Worm (Caenorhabditis elegans) whole organism, L1 larva: ENCODE data around the gene sqv-1.
A peak's percentile ranks its signal among the peaks of the same experiment; 100 is the strongest.
"Not testable (repeated sequence)": the region's sequence is repeated elsewhere in the genome, so short reads cannot be mapped to it uniquely, and the experiment has no call there.

Experiments
- C34B4.2 ChIP-seq: sonication (generic microtip); optimal IDR thresholded peaks from 2 replicates; lab custom pipeline; 2017; ENCODE audit warnings: mild to moderate bottlenecking, missing genetic modification characterization, missing compliant biosample characterization
- F16B12.6 ChIP-seq: fragments of 150-350 bp; optimal IDR thresholded peaks from 2 replicates; lab custom pipeline; 2014; ENCODE audit warnings: missing biosample characterization, missing genetic modification characterization
- aha-1 ChIP-seq: fragments of 150-350 bp; optimal IDR thresholded peaks from 2 replicates; lab custom pipeline; 2014; ENCODE audit warnings: missing biosample characterization, missing genetic modification characterization
- alr-1 ChIP-seq: fragments of 200-800 bp; sonication (Bioruptor generic); optimal IDR thresholded peaks from 2 replicates; lab custom pipeline; 2018; ENCODE audit warnings: borderline replicate concordance, mild to moderate bottlenecking, missing genetic modification characterization, missing compliant biosample characterization
- aly-2 ChIP-seq: fragments of 150-350 bp; optimal IDR thresholded peaks from 2 replicates; lab custom pipeline; 2014; ENCODE audit warnings: missing biosample characterization, missing genetic modification characterization
- blmp-1 ChIP-seq: fragments of 150-350 bp; optimal IDR thresholded peaks from 2 replicates; lab custom pipeline; 2014; ENCODE audit warnings: missing biosample characterization, missing genetic modification characterization
- ceh-63 ChIP-seq: fragments of 200-800 bp; sonication (Bioruptor generic); optimal IDR thresholded peaks from 2 replicates; lab custom pipeline; 2018; ENCODE audit warnings: mild to moderate bottlenecking, missing genetic modification characterization, missing compliant biosample characterization
- ceh-82 ChIP-seq, 3 experiments: fragments of 150-350 bp in 1 of 3; sonication (generic microtip) in 2 of 3; optimal IDR thresholded peaks; 2 replicates each; lab custom pipeline; 2014 to 2017; ENCODE audit warnings: missing biosample characterization in 3 of 3, missing genetic modification characterization in 3 of 3
- ceh-88 ChIP-seq: fragments of 200-800 bp; sonication (Bioruptor generic); IDR thresholded peaks from 2 replicates; pipeline ENCODE4 v1.3.6; 2022; ENCODE audit warnings: missing genetic modification characterization, missing compliant biosample characterization
- ceh-90 ChIP-seq: sonication (generic microtip); optimal IDR thresholded peaks from 2 replicates; lab custom pipeline; 2016; ENCODE audit warnings: missing genetic modification characterization, missing compliant biosample characterization
- ces-1 ChIP-seq: fragments of 150-350 bp; optimal IDR thresholded peaks from 2 replicates; lab custom pipeline; 2014; ENCODE audit warnings: missing biosample characterization, missing genetic modification reagents, missing genetic modification characterization
- dsc-1 ChIP-seq: sonication (generic microtip); optimal IDR thresholded peaks from 2 replicates; lab custom pipeline; 2016; ENCODE audit warnings: mild to moderate bottlenecking, missing genetic modification characterization, missing compliant biosample characterization
- efl-1 ChIP-seq, 4 experiments: fragments of 150-350 bp; optimal IDR thresholded peaks in 3 of 4; peaks in 1 of 4; 1 replicate in 1 of 4; 2 replicates in 3 of 4; lab custom pipeline; 2014; ENCODE audit warnings: missing biosample characterization in 2 of 4, missing genetic modification characterization in 2 of 4, missing genetic modification reagents in 2 of 4
- efl-3 ChIP-seq: fragments of 200-800 bp; sonication (Bioruptor generic); optimal IDR thresholded peaks from 2 replicates; lab custom pipeline; 2018; ENCODE audit warnings: mild to moderate bottlenecking, missing genetic modification characterization, missing compliant biosample characterization
- elt-2 ChIP-seq: sonication (generic microtip); optimal IDR thresholded peaks from 2 replicates; lab custom pipeline; 2016; ENCODE audit warnings: missing genetic modification characterization, mild to moderate bottlenecking, inconsistent platforms, missing compliant biosample characterization, missing genetic modification reagents
- elt-3 ChIP-seq, 6 experiments: fragments of 150-350 bp in 1 of 6; sonication (generic microtip); optimal IDR thresholded peaks; 2 replicates each; lab custom pipeline; 2017 to 2018; ENCODE audit warnings: missing biosample characterization in 6 of 6, missing genetic modification characterization in 6 of 6, inconsistent platforms in 1 of 6
- fkh-4 ChIP-seq: sonication (generic microtip); optimal IDR thresholded peaks from 2 replicates; lab custom pipeline; 2016; ENCODE audit warnings: missing compliant biosample characterization, missing genetic modification characterization, borderline replicate concordance
- grh-1 ChIP-seq: fragments of 200-800 bp; sonication (Bioruptor generic); IDR thresholded peaks from 2 replicates; pipeline ENCODE4 v1.3.6; 2022; ENCODE audit warnings: missing genetic modification reagents, missing genetic modification characterization, missing compliant biosample characterization
- hlh-17 ChIP-seq: fragments of 200-800 bp; sonication (Bioruptor generic); optimal IDR thresholded peaks from 2 replicates; lab custom pipeline; 2018; ENCODE audit warnings: missing genetic modification characterization, mild to moderate bottlenecking, missing compliant biosample characterization, moderate library complexity, borderline replicate concordance
- lin-13 ChIP-seq: fragments of 150-350 bp; optimal IDR thresholded peaks from 2 replicates; lab custom pipeline; 2014; ENCODE audit warnings: missing biosample characterization, missing genetic modification reagents, missing genetic modification characterization
- lin-14 ChIP-seq: fragments of 200-800 bp; sonication (Bioruptor generic); optimal IDR thresholded peaks from 2 replicates; lab custom pipeline; 2018; ENCODE audit warnings: mild to moderate bottlenecking, missing genetic modification characterization, moderate library complexity, missing compliant biosample characterization
- lin-35 ChIP-seq, 2 experiments: fragments of 150-350 bp; optimal IDR thresholded peaks; 2 replicates each; lab custom pipeline; 2014; ENCODE audit warnings: missing biosample characterization in 2 of 2, missing genetic modification characterization in 2 of 2, missing genetic modification reagents in 2 of 2
- lsy-2 ChIP-seq, 2 experiments: fragments of 150-350 bp; optimal IDR thresholded peaks; 2 replicates each; lab custom pipeline; 2014; ENCODE audit warnings: missing biosample characterization in 2 of 2, missing genetic modification characterization in 2 of 2
- mdl-1 ChIP-seq, 2 experiments: fragments of 150-350 bp; optimal IDR thresholded peaks; 2 replicates each; lab custom pipeline; 2014 to 2017; ENCODE audit warnings: missing biosample characterization in 2 of 2, missing genetic modification characterization in 2 of 2, inconsistent platforms in 1 of 2
- mef-2 ChIP-seq: fragments of 150-350 bp; optimal IDR thresholded peaks from 2 replicates; lab custom pipeline; 2014; ENCODE audit warnings: missing biosample characterization, missing genetic modification characterization
- mep-1 ChIP-seq: fragments of 150-350 bp; optimal IDR thresholded peaks from 2 replicates; lab custom pipeline; 2014; ENCODE audit warnings: missing biosample characterization, missing genetic modification characterization
- nhr-12 ChIP-seq: sonication (generic microtip); optimal IDR thresholded peaks from 2 replicates; lab custom pipeline; 2017; ENCODE audit warnings: missing biosample characterization, missing genetic modification characterization
- nhr-20 ChIP-seq: sonication (generic microtip); optimal IDR thresholded peaks from 2 replicates; lab custom pipeline; 2016; ENCODE audit warnings: mild to moderate bottlenecking, missing genetic modification characterization, missing compliant biosample characterization
- nhr-76 ChIP-seq: sonication (generic microtip); optimal IDR thresholded peaks from 2 replicates; lab custom pipeline; 2017; ENCODE audit warnings: missing biosample characterization, missing genetic modification characterization
- pag-3 ChIP-seq: sonication (generic microtip); optimal IDR thresholded peaks from 2 replicates; lab custom pipeline; 2017; ENCODE audit warnings: missing genetic modification characterization, mild to moderate bottlenecking, missing compliant biosample characterization, antibody characterized with exemption, borderline replicate concordance; ENCODE audit not compliant: insufficient read depth
- pqm-1 ChIP-seq: sonication (generic microtip); optimal IDR thresholded peaks from 3 replicates; lab custom pipeline; 2017; ENCODE audit warnings: missing biosample characterization, missing genetic modification characterization
- rnt-1 ChIP-seq: sonication (generic microtip); optimal IDR thresholded peaks from 2 replicates; lab custom pipeline; 2016; ENCODE audit warnings: mild to moderate bottlenecking, missing genetic modification characterization, moderate library complexity, missing compliant biosample characterization
- skn-1 ChIP-seq: fragments of 150-350 bp; optimal IDR thresholded peaks from 2 replicates; lab custom pipeline; 2014; ENCODE audit warnings: missing biosample characterization, missing genetic modification characterization
- unc-130 ChIP-seq: fragments of 150-350 bp; optimal IDR thresholded peaks from 2 replicates; lab custom pipeline; 2017; ENCODE audit warnings: missing biosample characterization, missing genetic modification characterization, inconsistent platforms
- unc-62 ChIP-seq: fragments of 150-350 bp; optimal IDR thresholded peaks from 2 replicates; lab custom pipeline; 2014; ENCODE audit warnings: missing biosample characterization, missing genetic modification reagents, missing genetic modification characterization
- vab-15 ChIP-seq: sonication (generic microtip); optimal IDR thresholded peaks from 2 replicates; lab custom pipeline; 2017; ENCODE audit warnings: missing genotype, mild to moderate bottlenecking, missing genetic modification characterization, missing compliant biosample characterization
- xbp-1 ChIP-seq: sonication (generic microtip); optimal IDR thresholded peaks from 2 replicates; lab custom pipeline; 2016; ENCODE audit warnings: missing genetic modification characterization, missing compliant biosample characterization
- zag-1 ChIP-seq: fragments of 150-350 bp; optimal IDR thresholded peaks from 2 replicates; lab custom pipeline; 2014; ENCODE audit warnings: missing biosample characterization, missing genetic modification characterization
- zip-4 ChIP-seq: fragments of 200-800 bp; sonication (Bioruptor generic); optimal IDR thresholded peaks from 2 replicates; lab custom pipeline; 2018; ENCODE audit warnings: mild to moderate bottlenecking, missing genetic modification characterization, moderate library complexity, missing compliant biosample characterization
- ztf-11 ChIP-seq, 2 experiments: sonication (generic microtip); optimal IDR thresholded peaks; 2 replicates each; lab custom pipeline; 2016 to 2017; ENCODE audit warnings: missing genetic modification characterization in 2 of 2, missing biosample characterization in 1 of 2, missing compliant biosample characterization in 1 of 2

Gene sqv-1

DNA sequence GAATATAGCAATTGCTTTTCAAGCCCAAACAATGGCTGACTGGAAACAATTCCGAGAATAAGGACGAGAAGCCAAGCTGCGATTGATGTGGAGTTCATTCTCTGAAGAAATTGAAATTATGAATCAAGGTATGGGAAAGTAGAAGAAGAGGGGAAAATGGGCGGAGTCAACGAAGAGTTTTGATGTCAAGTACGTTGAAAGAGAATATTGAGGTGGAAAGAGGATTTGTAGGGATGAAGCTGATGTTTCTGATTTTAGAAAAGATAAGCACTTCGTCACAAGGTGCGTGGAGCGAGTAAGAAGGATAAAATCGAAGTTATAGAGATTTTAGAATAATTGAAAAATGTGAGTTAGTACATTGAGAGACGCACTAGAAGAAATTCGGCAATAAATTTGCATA is 21.8 kb downstream of the sqv-1 start, which contains the start of gene D2096.9:
Gene D2096.9 (minus strand): TSS at position 101 of the 400 bp plus-strand sequence.
- no peak for TF ChIP-seq elt-2 (tag; lab: Kevin White, UChicago)
- no peak for TF ChIP-seq fkh-4 (tag; lab: Kevin White, UChicago)
- no peak for TF ChIP-seq mep-1 (tag; lab: Kevin White, UChicago)
- peak; percentile 45 for TF ChIP-seq dsc-1 (tag; lab: Kevin White, UChicago)
- TF ChIP-seq ces-1 (GFP tag; lab: Kevin White, UChicago), result no peak

DNA sequence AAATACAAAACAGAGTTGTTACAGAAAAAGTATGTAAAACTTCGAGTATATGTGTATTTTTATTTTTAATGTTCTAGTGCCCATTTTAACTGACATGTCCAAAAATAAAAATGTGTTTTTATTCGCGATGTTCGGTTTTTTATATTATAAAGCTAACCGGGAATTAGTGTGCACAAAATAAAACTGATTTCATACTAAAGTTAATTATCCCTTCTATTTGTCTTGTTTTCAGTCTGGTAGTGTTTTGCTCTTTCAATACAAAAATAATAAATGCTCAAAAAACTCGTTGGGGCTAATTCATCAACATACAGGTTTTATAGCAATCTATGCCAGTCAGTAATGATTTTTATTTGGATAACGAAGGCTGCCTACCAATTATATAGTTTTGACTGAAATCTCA is 23.8 kb downstream of the sqv-1 start:
- TF ChIP-seq nhr-12 (tag; lab: Kevin White, UChicago) (no peak), aly-2 (tag; lab: Kevin White, UChicago) (no peak), efl-1 (optimal IDR thresholded peaks at IDR 0.05; lab: Kevin White, UChicago) (no peak), efl-1 (GFP tag; optimal IDR thresholded peaks at IDR 0.05 in 1 of 2; lab: Kevin White, UChicago) (no peak), ceh-90 (tag; lab: Kevin White, UChicago) (no peak), dsc-1 (tag; lab: Kevin White, UChicago) (no peak)

DNA sequence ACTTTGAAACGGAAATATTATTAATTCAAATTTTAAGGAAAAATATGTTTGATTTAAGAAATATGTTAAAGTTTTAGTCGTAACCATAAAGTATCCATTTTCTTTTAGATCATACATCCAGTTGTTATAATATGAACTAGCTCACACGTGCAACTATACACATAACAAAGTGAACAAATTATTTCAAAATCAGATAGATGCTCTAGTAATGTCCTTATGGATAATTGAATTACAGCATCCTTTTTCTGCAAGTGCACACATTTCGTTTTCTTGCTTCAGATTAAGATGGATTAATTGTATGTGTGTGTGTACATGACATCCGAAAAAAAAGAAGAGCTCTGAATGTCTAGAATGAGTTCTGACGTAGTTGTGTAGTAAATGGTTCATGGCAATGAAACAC is 24.7 kb downstream of the sqv-1 start:
- TF ChIP-seq lin-14 (peak; percentile 39), efl-3 (no peak)
- TF ChIP-seq, all 84 proteins: peak for 1

DNA sequence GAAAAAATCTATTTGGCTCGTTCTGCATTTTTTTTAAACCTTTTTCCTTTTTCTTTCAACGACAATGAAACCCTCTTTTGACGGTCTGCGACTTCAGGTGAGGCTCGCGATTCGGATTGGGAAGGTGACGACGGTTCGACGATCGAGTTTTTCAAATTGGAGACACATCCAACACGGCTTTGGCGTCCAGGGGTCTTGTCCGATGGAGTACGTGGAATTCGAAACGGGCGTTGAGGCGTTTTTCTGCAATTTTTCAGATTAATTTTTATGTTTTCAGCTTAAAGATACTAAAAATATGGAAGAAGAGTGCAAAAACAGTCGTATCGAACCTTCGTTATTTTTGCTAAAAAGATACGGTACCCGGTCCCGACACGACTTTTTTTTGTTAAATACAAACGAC is 28.2 kb downstream of the sqv-1 start, which contains the start of gene D2096.10:
Gene D2096.10 (minus strand): TSS at position 101 of the 400 bp plus-strand sequence.
- TF ChIP-seq pag-3 (tag; lab: Kevin White, UChicago); unc-130; lsy-2 (tag; optimal IDR thresholded peaks at IDR 0.05; lab: Kevin White, UChicago): not testable (repeated sequence)

DNA sequence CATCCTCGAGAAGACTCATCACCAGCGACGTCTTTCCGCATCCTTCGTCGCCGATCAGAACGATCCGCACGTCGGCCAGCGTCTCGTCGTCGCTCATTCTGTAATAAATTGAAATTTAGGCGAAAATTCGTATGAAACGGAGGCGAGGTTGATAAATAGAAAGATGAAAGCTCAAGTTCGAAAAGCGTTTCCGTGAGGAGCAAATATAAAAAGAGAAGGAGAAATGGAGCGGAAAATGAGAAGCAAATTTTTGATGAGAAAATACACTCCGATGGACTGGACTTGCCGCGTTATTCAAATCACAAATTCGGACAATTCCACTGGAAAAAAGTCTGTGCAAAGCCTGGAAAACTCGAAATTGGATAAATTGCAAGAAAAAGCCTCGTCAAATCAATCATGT is 33.2 kb downstream of the sqv-1 start, which contains the start of gene D2096.11:
Gene D2096.11 (minus strand): TSS at position 101 of the 400 bp plus-strand sequence.
- TF ChIP-seq vab-15 (tag; lab: Kevin White, UChicago), result no peak
- TF ChIP-seq zip-4 (GFP tag; lab: Kevin White, UChicago), result no peak
- TF ChIP-seq ceh-63, result no peak
- TF ChIP-seq alr-1 (tag; lab: Kevin White, UChicago), result no peak
- no peak for TF ChIP-seq aha-1
- no peak for TF ChIP-seq nhr-76 (tag; lab: Kevin White, UChicago)
- TF ChIP-seq ceh-82 (tag; optimal IDR thresholded peaks at IDR 0.05; lab: Kevin White, UChicago), result no peak
- TF ChIP-seq lin-35 (GFP tag; optimal IDR thresholded peaks at IDR 0.05; lab: Kevin White, UChicago), result no peak
- no peak for TF ChIP-seq rnt-1
- TF ChIP-seq zag-1, result no peak
- TF ChIP-seq nhr-20 (tag; lab: Kevin White, UChicago), result no peak

DNA sequence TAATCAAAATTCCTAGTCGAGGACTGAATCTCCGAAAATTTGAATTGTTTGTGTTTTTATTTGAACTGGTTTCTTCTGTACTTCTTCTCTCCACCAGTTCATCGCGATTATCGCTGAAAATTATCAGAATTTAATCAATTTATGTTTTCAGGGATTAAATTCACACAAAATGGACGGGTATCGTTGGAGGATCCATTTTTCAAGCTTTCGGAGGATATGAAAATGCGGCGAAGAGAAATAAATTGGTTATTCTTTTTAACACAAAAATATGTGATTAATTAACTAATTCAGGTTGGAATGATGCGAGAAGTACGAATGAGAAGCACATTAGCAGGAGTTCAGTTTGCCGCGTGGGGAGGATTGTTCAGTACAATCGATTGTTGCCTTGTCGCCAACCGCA is 35.4 kb downstream of the sqv-1 start, which contains the start of gene timm-17B.2:
Gene timm-17B.2 (plus strand): TSS at position 301 of the 400 bp plus-strand sequence.
- TF ChIP-seq skn-1 (no peak), F16B12.6 (no peak), aha-1 (no peak), elt-3 (tag; optimal IDR thresholded peaks at IDR 0.05; lab: Kevin White, UChicago) (no peak), mef-2 (tag; lab: Kevin White, UChicago) (no peak), xbp-1 (tag; lab: Kevin White, UChicago) (no peak), unc-62 (no peak), lin-13 (GFP tag; lab: Kevin White, UChicago) (no peak), pqm-1 (tag; lab: Kevin White, UChicago) (no peak), blmp-1 (tag; lab: Kevin White, UChicago) (no peak), fkh-4 (tag; lab: Kevin White, UChicago) (no peak), mdl-1 (tag; optimal IDR thresholded peaks at IDR 0.05; lab: Kevin White, UChicago) (no peak), ceh-88 (GFP tag; lab: Robert Waterston, UW) (no peak), hlh-17 (GFP tag; lab: Kevin White, UChicago) (no peak), grh-1 (no peak), ztf-11 (tag; optimal IDR thresholded peaks at IDR 0.05; lab: Kevin White, UChicago) (no peak), elt-2 (tag; lab: Kevin White, UChicago) (no peak), C34B4.2 (no peak)
- TF ChIP-seq, all 84 proteins: peak for 0
